Worm (Caenorhabditis elegans) whole organism, L3 larva: ENCODE data around the gene Y57G11C.42.

Source experiments
- R02D3.7 ChIP-seq: fragments of 150-350 bp; optimal IDR thresholded peaks from 2 replicates; lab custom pipeline; 2014; ENCODE audit warnings: missing biosample characterization, missing genetic modification characterization
- ZK546.5 ChIP-seq: sonication (generic microtip); optimal IDR thresholded peaks from 2 replicates; lab custom pipeline; 2017; ENCODE audit warnings: missing biosample characterization, missing genetic modification characterization
- aly-2 ChIP-seq: fragments of 150-350 bp; optimal IDR thresholded peaks from 2 replicates; lab custom pipeline; 2014; ENCODE audit warnings: missing biosample characterization, missing genetic modification characterization
- ama-1 ChIP-seq: fragments of 150-350 bp; optimal IDR thresholded peaks from 2 replicates; lab custom pipeline; 2018
- ceh-16 ChIP-seq: sonication (generic microtip); optimal IDR thresholded peaks from 2 replicates; lab custom pipeline; 2017; ENCODE audit warnings: missing biosample characterization, missing genetic modification characterization
- ceh-28 ChIP-seq: fragments of 150-350 bp; optimal IDR thresholded peaks from 2 replicates; lab custom pipeline; 2014; ENCODE audit warnings: missing biosample characterization, missing genetic modification reagents, missing genetic modification characterization
- ceh-82 ChIP-seq: fragments of 150-350 bp; optimal IDR thresholded peaks from 2 replicates; lab custom pipeline; 2014; ENCODE audit warnings: missing biosample characterization, missing genetic modification characterization
- ceh-9 ChIP-seq: sonication (generic microtip); optimal IDR thresholded peaks from 2 replicates; lab custom pipeline; 2018; ENCODE audit warnings: missing biosample characterization, missing genetic modification characterization
- daf-12 ChIP-seq: fragments of 150-350 bp; optimal IDR thresholded peaks from 2 replicates; lab custom pipeline; 2014; ENCODE audit warnings: missing biosample characterization, missing genetic modification reagents, missing genetic modification characterization
- egl-27 ChIP-seq: sonication (generic microtip); optimal IDR thresholded peaks from 4 replicates; lab custom pipeline; 2017; ENCODE audit warnings: missing biosample characterization, missing genetic modification reagents, missing genetic modification characterization
- egl-5 ChIP-seq: fragments of 150-350 bp; optimal IDR thresholded peaks from 2 replicates; lab custom pipeline; 2017; ENCODE audit warnings: missing biosample characterization, missing genetic modification reagents, missing genetic modification characterization, inconsistent platforms
- elt-1 ChIP-seq: fragments of 150-350 bp; optimal IDR thresholded peaks from 2 replicates; lab custom pipeline; 2014; ENCODE audit warnings: missing biosample characterization, missing genetic modification characterization
- elt-2 ChIP-seq: sonication (generic microtip); optimal IDR thresholded peaks from 2 replicates; lab custom pipeline; 2016; ENCODE audit warnings: missing genetic modification reagents, mild to moderate bottlenecking, missing genetic modification characterization, missing compliant biosample characterization
- elt-3 ChIP-seq, 3 experiments: fragments of 150-350 bp in 1 of 3; sonication (generic microtip) in 2 of 3; optimal IDR thresholded peaks; 2 replicates in 2 of 3; 4 replicates in 1 of 3; lab custom pipeline; 2014 to 2017; ENCODE audit warnings: missing biosample characterization in 3 of 3, missing genetic modification characterization in 3 of 3
- eor-1 ChIP-seq, 2 experiments: fragments of 150-350 bp; optimal IDR thresholded peaks; 2 replicates each; lab custom pipeline; 2014 to 2018; ENCODE audit warnings: missing biosample characterization in 2 of 2, missing genetic modification characterization in 2 of 2
- fkh-10 ChIP-seq: sonication (generic microtip); optimal IDR thresholded peaks from 2 replicates; lab custom pipeline; 2017; ENCODE audit warnings: missing biosample characterization, missing genetic modification reagents, missing genetic modification characterization
- fkh-2 ChIP-seq: fragments of 150-350 bp; optimal IDR thresholded peaks from 2 replicates; lab custom pipeline; 2014; ENCODE audit warnings: missing biosample characterization, missing genetic modification reagents, missing genetic modification characterization
- fos-1 ChIP-seq: fragments of 150-350 bp; optimal IDR thresholded peaks from 2 replicates; lab custom pipeline; 2014; ENCODE audit warnings: missing biosample characterization, missing genetic modification characterization
- hmg-11 ChIP-seq: sonication (generic microtip); optimal IDR thresholded peaks from 2 replicates; lab custom pipeline; 2016; ENCODE audit warnings: missing genetic modification characterization, missing compliant biosample characterization
- jun-1 ChIP-seq: fragments of 150-350 bp; optimal IDR thresholded peaks from 2 replicates; lab custom pipeline; 2014; ENCODE audit warnings: missing biosample characterization, missing genetic modification reagents, missing genetic modification characterization
- lin-15B ChIP-seq: fragments of 150-350 bp; optimal IDR thresholded peaks from 2 replicates; lab custom pipeline; 2014; ENCODE audit warnings: missing biosample characterization, missing genetic modification characterization
- lin-39 ChIP-seq: fragments of 150-350 bp; optimal IDR thresholded peaks from 2 replicates; lab custom pipeline; 2018; ENCODE audit warnings: missing biosample characterization, missing genetic modification reagents, missing genetic modification characterization
- lsy-12 ChIP-seq: sonication (generic microtip); optimal IDR thresholded peaks from 2 replicates; lab custom pipeline; 2016; ENCODE audit warnings: mild to moderate bottlenecking, missing genetic modification characterization, missing compliant biosample characterization
- mdl-1 ChIP-seq: fragments of 150-350 bp; optimal IDR thresholded peaks from 2 replicates; lab custom pipeline; 2014; ENCODE audit warnings: missing biosample characterization, missing genetic modification characterization
- mml-1 ChIP-seq: fragments of 150-350 bp; sonication (generic microtip); optimal IDR thresholded peaks from 3 replicates; lab custom pipeline; 2014; ENCODE audit warnings: missing biosample characterization, missing genetic modification characterization
- nfya-1 ChIP-seq: sonication (generic microtip); optimal IDR thresholded peaks from 2 replicates; lab custom pipeline; 2017; ENCODE audit warnings: missing genetic modification characterization, mild to moderate bottlenecking, missing compliant biosample characterization, antibody characterized with exemption, moderate library complexity; ENCODE audit not compliant: insufficient read depth
- nhr-11 ChIP-seq: fragments of 150-350 bp; optimal IDR thresholded peaks from 2 replicates; lab custom pipeline; 2014; ENCODE audit warnings: missing biosample characterization, missing genetic modification characterization
- nhr-12 ChIP-seq: fragments of 150-350 bp; optimal IDR thresholded peaks from 2 replicates; lab custom pipeline; 2014; ENCODE audit warnings: missing biosample characterization, missing genetic modification characterization
- nhr-23 ChIP-seq: fragments of 150-350 bp; optimal IDR thresholded peaks from 2 replicates; lab custom pipeline; 2014; ENCODE audit warnings: missing biosample characterization, missing genetic modification reagents, missing genetic modification characterization
- nhr-237 ChIP-seq: fragments of 150-350 bp; optimal IDR thresholded peaks from 2 replicates; lab custom pipeline; 2014; ENCODE audit warnings: missing biosample characterization, missing genetic modification characterization
- nhr-25 ChIP-seq: sonication (generic microtip); optimal IDR thresholded peaks from 2 replicates; lab custom pipeline; 2017; ENCODE audit warnings: missing biosample characterization, missing genetic modification characterization
- nhr-28 ChIP-seq: fragments of 150-350 bp; optimal IDR thresholded peaks from 2 replicates; lab custom pipeline; 2014; ENCODE audit warnings: missing biosample characterization, missing genetic modification characterization
- nhr-43 ChIP-seq: sonication (generic microtip); optimal IDR thresholded peaks from 2 replicates; lab custom pipeline; 2016; ENCODE audit warnings: mild to moderate bottlenecking, missing genetic modification characterization, missing compliant biosample characterization; ENCODE audit not compliant: poor library complexity, severe bottlenecking
- nhr-67 ChIP-seq: fragments of 150-350 bp; optimal IDR thresholded peaks from 2 replicates; lab custom pipeline; 2014; ENCODE audit warnings: missing biosample characterization, missing genetic modification characterization
- nhr-76 ChIP-seq: fragments of 150-350 bp; sonication (generic microtip); optimal IDR thresholded peaks from 5 replicates; lab custom pipeline; 2014; ENCODE audit warnings: missing biosample characterization, missing genetic modification characterization
- nhr-77 ChIP-seq: fragments of 150-350 bp; optimal IDR thresholded peaks from 2 replicates; lab custom pipeline; 2014; ENCODE audit warnings: missing biosample characterization, missing genetic modification characterization
- pha-4 ChIP-seq: fragments of 150-350 bp; optimal IDR thresholded peaks from 2 replicates; lab custom pipeline; 2014; ENCODE audit warnings: missing biosample characterization, missing genetic modification reagents, missing genetic modification characterization
- pqm-1 ChIP-seq: fragments of 150-350 bp; optimal IDR thresholded peaks from 2 replicates; lab custom pipeline; 2017; ENCODE audit warnings: missing biosample characterization, missing genetic modification characterization, inconsistent platforms
- sea-2 ChIP-seq: fragments of 150-350 bp; sonication (generic microtip); optimal IDR thresholded peaks from 4 replicates; lab custom pipeline; 2014; ENCODE audit warnings: missing biosample characterization, missing genetic modification reagents, missing genetic modification characterization
- skn-1 ChIP-seq: fragments of 150-350 bp; optimal IDR thresholded peaks from 2 replicates; lab custom pipeline; 2014; ENCODE audit warnings: missing biosample characterization, missing genetic modification characterization
- snpc-4 ChIP-seq: fragments of 150-350 bp; optimal IDR thresholded peaks from 2 replicates; lab custom pipeline; 2014; ENCODE audit warnings: missing biosample characterization, missing genetic modification characterization
- tbx-2 ChIP-seq: sonication (generic microtip); optimal IDR thresholded peaks from 2 replicates; lab custom pipeline; 2016; ENCODE audit warnings: mild to moderate bottlenecking, missing genetic modification characterization, missing compliant biosample characterization
- unc-39 ChIP-seq: sonication (generic microtip); optimal IDR thresholded peaks from 4 replicates; lab custom pipeline; 2017; ENCODE audit warnings: missing biosample characterization, missing genetic modification characterization
- unc-62 ChIP-seq: fragments of 150-350 bp; sonication (generic microtip); optimal IDR thresholded peaks from 4 replicates; lab custom pipeline; 2014; ENCODE audit warnings: missing biosample characterization, missing genetic modification reagents, missing genetic modification characterization
- zag-1 ChIP-seq: fragments of 150-350 bp; optimal IDR thresholded peaks from 2 replicates; lab custom pipeline; 2014; ENCODE audit warnings: missing biosample characterization, missing genetic modification characterization
- ztf-11 ChIP-seq: fragments of 150-350 bp; optimal IDR thresholded peaks from 2 replicates; lab custom pipeline; 2014; ENCODE audit warnings: missing biosample characterization, missing genetic modification characterization
- ztf-4 ChIP-seq: fragments of 150-350 bp; optimal IDR thresholded peaks from 2 replicates; lab custom pipeline; 2014; ENCODE audit warnings: missing biosample characterization, missing genetic modification characterization

The Y57G11C.42 gene

DNA sequence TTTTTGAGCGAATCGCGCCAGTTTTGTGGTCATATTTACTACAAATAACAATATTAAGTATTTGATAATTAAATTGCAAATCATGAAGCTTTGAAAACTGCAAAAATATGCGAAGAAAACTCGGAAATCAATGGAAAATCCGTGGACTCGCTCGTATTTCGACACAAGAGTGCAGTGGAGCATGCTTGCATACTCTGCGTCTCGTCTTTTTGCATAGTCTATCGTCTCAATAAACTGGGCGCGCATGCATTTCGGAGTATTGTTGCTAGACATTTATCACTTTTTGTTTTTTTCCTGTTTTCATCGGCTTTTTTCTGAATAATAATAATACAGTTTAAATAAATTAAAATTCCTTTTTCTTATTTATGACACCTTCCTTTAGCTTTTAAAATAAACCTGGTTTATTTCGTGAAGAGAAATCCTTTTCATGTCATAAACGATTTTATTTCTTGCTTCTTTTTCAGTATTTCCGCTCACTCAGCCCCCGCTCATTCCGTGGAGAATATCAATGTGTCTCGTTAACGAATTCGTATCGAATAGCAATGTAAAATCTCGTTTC is 39.4 kb downstream of the Y57G11C.42 start, which contains the start of the genes mrps-7 and Y57G11C.3:
mrps-7 (minus strand) TSS at position 38 of the 559 bp plus-strand sequence.
Y57G11C.3 (plus strand) TSS at position 509 of the 559 bp plus-strand sequence.
- no peak for TF ChIP-seq nhr-237 (tag; lab: Kevin White, UChicago)
- peak; percentile 68 for TF ChIP-seq elt-1 (tag; lab: Kevin White, UChicago)
- peak; percentile 84 for TF ChIP-seq ceh-82 (tag; lab: Kevin White, UChicago)
- peak; percentile 94 for TF ChIP-seq nfya-1 (tag; lab: Kevin White, UChicago)
- no peak for TF ChIP-seq nhr-67
- TF ChIP-seq unc-62: peak; percentile 62
- TF ChIP-seq sea-2 (GFP tag; lab: Kevin White, UChicago): no peak
- no peak for TF ChIP-seq nhr-12 (tag; lab: Kevin White, UChicago)
- peak; percentile 64 for TF ChIP-seq ama-1 (lab: Kevin White, UChicago)
- peak; percentile 84 for TF ChIP-seq snpc-4
- no peak for TF ChIP-seq daf-12 (tag; lab: Kevin White, UChicago)
- TF ChIP-seq ceh-28 (tag; lab: Kevin White, UChicago): peak; percentile 80
- TF ChIP-seq jun-1 (tag; lab: Kevin White, UChicago): peak; percentile 72
- TF ChIP-seq lin-15B: peak; percentile 98
- peak; percentile 60 for TF ChIP-seq elt-2 (tag; lab: Kevin White, UChicago)
- peak; percentile 94 for TF ChIP-seq nhr-23 (tag; lab: Kevin White, UChicago)
- TF ChIP-seq pqm-1 (tag; lab: Kevin White, UChicago): peak; percentile 88
- peak; percentile 45 for TF ChIP-seq fkh-10 (GFP tag; lab: Kevin White, UChicago)
- TF ChIP-seq pha-4 (tag; lab: Kevin White, UChicago): peak; percentile 96
- TF ChIP-seq eor-1 (tag; optimal IDR thresholded peaks at IDR 0.05; lab: Kevin White, UChicago): peak in 1 of 2 experiments; percentile 38
- TF ChIP-seq nhr-25: peak; percentile 93
- TF ChIP-seq tbx-2: peak; percentile 60
- TF ChIP-seq zag-1 (tag; lab: Kevin White, UChicago): no peak
- peak; percentile 95 for TF ChIP-seq egl-5 (tag; lab: Kevin White, UChicago)
- TF ChIP-seq unc-39: no peak
- peak; percentile 1 for TF ChIP-seq ztf-4 (tag; lab: Kevin White, UChicago)
- TF ChIP-seq ceh-16: no peak
- TF ChIP-seq ceh-9 (tag; lab: Kevin White, UChicago): no peak
- TF ChIP-seq nhr-76: no peak
- TF ChIP-seq fos-1 (tag; lab: Kevin White, UChicago): no peak
- no peak for TF ChIP-seq elt-3 (tag; optimal IDR thresholded peaks at IDR 0.05; lab: Kevin White, UChicago)
- peak; percentile 87 for TF ChIP-seq lin-39
- peak; percentile 15 for TF ChIP-seq egl-27
- no peak for TF ChIP-seq mml-1
- TF ChIP-seq nhr-77 (tag; lab: Kevin White, UChicago): peak; percentile 59
- TF ChIP-seq mdl-1 (tag; lab: Kevin White, UChicago): no peak
- peak; percentile 93 for TF ChIP-seq skn-1 (tag; lab: Kevin White, UChicago)
- peak; percentile 7 for TF ChIP-seq ZK546.5
- TF ChIP-seq nhr-11 (tag; lab: Kevin White, UChicago): peak; percentile 68
- peak; percentile 82 for TF ChIP-seq hmg-11 (tag; lab: Kevin White, UChicago)
- TF ChIP-seq fkh-2: no peak
- TF ChIP-seq nhr-43 (tag; lab: Kevin White, UChicago): peak; percentile 86
- TF ChIP-seq lsy-12: peak; percentile 82
- no peak for TF ChIP-seq nhr-28
- TF ChIP-seq ztf-11 (tag; lab: Kevin White, UChicago): no peak
- peak; percentile 98 for TF ChIP-seq R02D3.7 (tag; lab: Kevin White, UChicago)
- TF ChIP-seq aly-2 (tag; lab: Kevin White, UChicago): peak; percentile 12
